Worm (Caenorhabditis elegans) whole organism, mixed stage, embryonic: ENCODE results near the gene ZK455.5.

Source experiments
- M03D4.4 ChIP-seq: sonication (generic microtip); optimal IDR thresholded peaks from 2 replicates; lab custom pipeline; 2017; ENCODE audit warnings: mild to moderate bottlenecking, missing genetic modification characterization, missing compliant biosample characterization
- bed-3 ChIP-seq: fragments of 200-800 bp; sonication (Bioruptor generic); optimal IDR thresholded peaks from 3 replicates; lab custom pipeline; 2018; ENCODE audit warnings: mild to moderate bottlenecking, missing genetic modification characterization, moderate library complexity, missing compliant biosample characterization
- blmp-1 ChIP-seq: fragments of 150-350 bp; optimal IDR thresholded peaks from 2 replicates; lab custom pipeline; 2014; ENCODE audit warnings: missing biosample characterization, missing genetic modification characterization
- ceh-39 ChIP-seq: fragments of 150-350 bp; optimal IDR thresholded peaks from 2 replicates; lab custom pipeline; 2014; ENCODE audit warnings: missing biosample characterization, missing genetic modification characterization
- ceh-43 ChIP-seq: fragments of 200-800 bp; sonication (Bioruptor generic); optimal IDR thresholded peaks from 2 replicates; lab custom pipeline; 2018; ENCODE audit warnings: mild to moderate bottlenecking, missing genetic modification characterization, moderate library complexity, missing compliant biosample characterization
- ceh-83 ChIP-seq: fragments of 200-800 bp; sonication (Bioruptor generic); optimal IDR thresholded peaks from 2 replicates; lab custom pipeline; 2018; ENCODE audit warnings: mild to moderate bottlenecking, missing genetic modification characterization, missing compliant biosample characterization
- ces-1 ChIP-seq: fragments of 150-350 bp; optimal IDR thresholded peaks from 2 replicates; lab custom pipeline; 2014; ENCODE audit warnings: missing biosample characterization, missing genetic modification reagents, missing genetic modification characterization
- cnd-1 ChIP-seq: fragments of 200-800 bp; sonication (Bioruptor generic); optimal IDR thresholded peaks from 2 replicates; lab custom pipeline; 2018; ENCODE audit warnings: mild to moderate bottlenecking, missing genetic modification characterization, missing compliant biosample characterization
- drap-1 ChIP-seq: fragments of 200-800 bp; sonication (Bioruptor generic); optimal IDR thresholded peaks from 3 replicates; lab custom pipeline; 2018; ENCODE audit warnings: mild to moderate bottlenecking, missing genetic modification characterization, missing compliant biosample characterization
- elt-1 ChIP-seq: sonication (generic microtip); optimal IDR thresholded peaks from 2 replicates; lab custom pipeline; 2017; ENCODE audit warnings: missing genetic modification characterization, mild to moderate bottlenecking, missing compliant biosample characterization, antibody characterized with exemption, moderate library complexity, borderline replicate concordance; ENCODE audit not compliant: insufficient read depth
- elt-3 ChIP-seq: fragments of 150-350 bp; optimal IDR thresholded peaks from 2 replicates; lab custom pipeline; 2014; ENCODE audit warnings: missing biosample characterization, missing genetic modification characterization
- flh-1 ChIP-seq: fragments of 200-800 bp; sonication (Bioruptor generic); optimal IDR thresholded peaks from 2 replicates; lab custom pipeline; 2018; ENCODE audit warnings: mild to moderate bottlenecking, missing genetic modification characterization, moderate library complexity, missing compliant biosample characterization
- hlh-1 ChIP-seq: fragments of 150-350 bp; optimal IDR thresholded peaks from 2 replicates; lab custom pipeline; 2014; ENCODE audit warnings: missing biosample characterization, missing genetic modification reagents, missing genetic modification characterization
- lin-13 ChIP-seq: fragments of 150-350 bp; optimal IDR thresholded peaks from 2 replicates; lab custom pipeline; 2014; ENCODE audit warnings: missing biosample characterization, missing genetic modification characterization
- lin-32 ChIP-seq: fragments of 200-800 bp; sonication (Bioruptor generic); optimal IDR thresholded peaks from 2 replicates; lab custom pipeline; 2018; ENCODE audit warnings: mild to moderate bottlenecking, missing genetic modification characterization, missing compliant biosample characterization
- mab-5 ChIP-seq: fragments of 150-350 bp; optimal IDR thresholded peaks from 2 replicates; lab custom pipeline; 2014; ENCODE audit warnings: missing biosample characterization, missing genetic modification characterization
- mep-1 ChIP-seq: fragments of 150-350 bp; optimal IDR thresholded peaks from 2 replicates; lab custom pipeline; 2017; ENCODE audit warnings: missing biosample characterization, missing genetic modification reagents, missing genetic modification characterization, inconsistent platforms
- mls-2 ChIP-seq: sonication (generic microtip); optimal IDR thresholded peaks from 2 replicates; lab custom pipeline; 2016; ENCODE audit warnings: mild to moderate bottlenecking, missing genetic modification characterization, moderate library complexity, missing compliant biosample characterization
- nhr-12 ChIP-seq: fragments of 150-350 bp; optimal IDR thresholded peaks from 2 replicates; lab custom pipeline; 2014; ENCODE audit warnings: missing biosample characterization, missing genetic modification characterization
- nhr-2 ChIP-seq: fragments of 150-350 bp; optimal IDR thresholded peaks from 2 replicates; lab custom pipeline; 2014; ENCODE audit warnings: missing biosample characterization, missing genetic modification characterization
- nhr-237 ChIP-seq: fragments of 150-350 bp; optimal IDR thresholded peaks from 2 replicates; lab custom pipeline; 2014; ENCODE audit warnings: missing biosample characterization, missing genetic modification characterization
- nhr-28 ChIP-seq: fragments of 150-350 bp; optimal IDR thresholded peaks from 2 replicates; lab custom pipeline; 2014; ENCODE audit warnings: missing biosample characterization, missing genetic modification characterization
- nhr-76 ChIP-seq: sonication (generic microtip); optimal IDR thresholded peaks from 2 replicates; lab custom pipeline; 2017; ENCODE audit warnings: missing biosample characterization, missing genetic modification characterization
- pha-4 ChIP-seq: fragments of 150-350 bp; optimal IDR thresholded peaks from 2 replicates; lab custom pipeline; 2018; ENCODE audit warnings: missing biosample characterization, missing genetic modification reagents, missing genetic modification characterization
- sem-2 ChIP-seq: fragments of 200-800 bp; sonication (Bioruptor generic); optimal IDR thresholded peaks from 2 replicates; lab custom pipeline; 2018; ENCODE audit warnings: mild to moderate bottlenecking, missing genetic modification characterization, missing compliant biosample characterization
- snpc-4 ChIP-seq: fragments of 150-350 bp; optimal IDR thresholded peaks from 2 replicates; lab custom pipeline; 2014; ENCODE audit warnings: missing biosample characterization, missing genetic modification characterization
- sptf-1 ChIP-seq: sonication (generic microtip); optimal IDR thresholded peaks from 2 replicates; lab custom pipeline; 2017; ENCODE audit warnings: mild to moderate bottlenecking, missing genetic modification characterization, moderate library complexity, missing compliant biosample characterization
- tbx-8 ChIP-seq: fragments of 200-800 bp; sonication (Bioruptor generic); optimal IDR thresholded peaks from 2 replicates; lab custom pipeline; 2018; ENCODE audit warnings: mild to moderate bottlenecking, missing genetic modification characterization, moderate library complexity, missing compliant biosample characterization
- unc-120 ChIP-seq: sonication (generic microtip); optimal IDR thresholded peaks from 2 replicates; lab custom pipeline; 2017; ENCODE audit warnings: missing genetic modification characterization, missing compliant biosample characterization; ENCODE audit not compliant: poor library complexity, severe bottlenecking
- unc-39 ChIP-seq: fragments of 150-350 bp; optimal IDR thresholded peaks from 2 replicates; lab custom pipeline; 2014; ENCODE audit warnings: missing biosample characterization, missing genetic modification characterization
- unc-62 ChIP-seq: fragments of 150-350 bp; optimal IDR thresholded peaks from 2 replicates; lab custom pipeline; 2014; ENCODE audit warnings: missing biosample characterization, missing genetic modification reagents, missing genetic modification characterization
- zip-8 ChIP-seq: fragments of 150-350 bp; optimal IDR thresholded peaks from 2 replicates; lab custom pipeline; 2014; ENCODE audit warnings: missing biosample characterization, missing genetic modification characterization
- ztf-11 ChIP-seq: fragments of 150-350 bp; optimal IDR thresholded peaks from 2 replicates; lab custom pipeline; 2014; ENCODE audit warnings: missing biosample characterization, missing genetic modification characterization

ZK455.5 gene

DNA sequence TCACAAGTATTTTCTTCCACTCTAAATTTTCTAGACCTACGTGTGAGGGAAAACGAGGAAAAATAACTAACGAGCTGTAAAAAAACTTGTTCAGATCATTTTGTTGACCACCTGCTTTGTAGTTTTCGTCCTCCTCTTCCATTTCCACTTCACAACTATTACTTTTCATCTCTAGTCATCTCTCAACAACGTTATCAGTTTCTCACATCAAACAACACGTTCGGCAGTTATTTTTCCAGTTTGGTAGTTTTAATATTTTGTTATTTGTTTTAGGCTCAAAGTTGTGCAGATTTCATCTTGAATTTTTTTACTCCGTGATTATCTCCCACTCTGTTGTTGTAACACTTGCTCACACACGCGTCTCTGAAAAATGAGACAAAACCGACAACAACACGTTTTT is 40.4 kb upstream of the ZK455.5 start:
- TF ChIP-seq sptf-1 (tag; lab: Kevin White, UChicago), result no peak
- TF ChIP-seq snpc-4 (tag; lab: Kevin White, UChicago), result no peak
- TF ChIP-seq blmp-1 (tag; lab: Kevin White, UChicago), result no peak
- TF ChIP-seq ceh-83 (GFP tag; lab: Kevin White, UChicago), result no peak
- TF ChIP-seq mep-1 (tag; lab: Kevin White, UChicago), result no peak
- TF ChIP-seq M03D4.4 (tag; lab: Kevin White, UChicago), result no peak
- no peak for TF ChIP-seq nhr-76 (tag; lab: Kevin White, UChicago)
- TF ChIP-seq bed-3 (GFP tag; lab: Kevin White, UChicago), result no peak
- TF ChIP-seq drap-1 (GFP tag; lab: Kevin White, UChicago), result no peak
- TF ChIP-seq elt-1, result no peak

DNA sequence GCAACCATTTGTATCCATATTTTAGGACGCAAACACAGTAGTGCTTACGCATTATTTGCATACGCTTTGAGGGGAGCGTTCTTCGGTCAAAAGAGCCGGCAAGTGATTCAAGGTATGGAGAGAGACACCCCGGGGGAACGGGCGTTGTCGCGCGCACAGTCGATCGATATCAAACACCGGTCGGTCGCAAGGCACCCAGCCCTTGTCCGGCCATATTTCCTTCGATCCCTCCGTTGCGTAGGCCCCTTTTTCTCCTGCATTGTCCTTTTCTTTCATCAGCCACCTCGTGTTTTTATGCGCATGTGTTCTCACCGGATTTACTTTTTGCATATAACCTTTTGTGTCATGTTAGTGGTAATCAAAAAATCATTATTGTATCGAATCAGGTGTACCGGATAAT is 39.3 kb upstream of the ZK455.5 start:
- TF ChIP-seq nhr-237 (tag; lab: Kevin White, UChicago), result no peak
- no peak for TF ChIP-seq ces-1
- TF ChIP-seq unc-120 (tag; lab: Kevin White, UChicago), result no peak
- TF ChIP-seq elt-3 (tag; lab: Kevin White, UChicago), result no peak
- TF ChIP-seq elt-1, result no peak
- peak; percentile 32 for TF ChIP-seq sptf-1 (tag; lab: Kevin White, UChicago)
- no peak for TF ChIP-seq tbx-8 (GFP tag; lab: Kevin White, UChicago)
- no peak for TF ChIP-seq blmp-1 (tag; lab: Kevin White, UChicago)
- TF ChIP-seq nhr-2 (tag; lab: Kevin White, UChicago), result peak; percentile 88
- no peak for TF ChIP-seq hlh-1 (tag; lab: Kevin White, UChicago)
- TF ChIP-seq nhr-28 (tag; lab: Kevin White, UChicago), result no peak
- no peak for TF ChIP-seq lin-13 (tag; lab: Kevin White, UChicago)
- no peak for TF ChIP-seq ztf-11 (tag; lab: Kevin White, UChicago)
- no peak for TF ChIP-seq ceh-39 (tag; lab: Kevin White, UChicago)
- no peak for TF ChIP-seq unc-39 (tag; lab: Kevin White, UChicago)
- TF ChIP-seq bed-3 (GFP tag; lab: Kevin White, UChicago), result no peak
- peak; percentile 24 for TF ChIP-seq pha-4 (tag; lab: Kevin White, UChicago)
- no peak for TF ChIP-seq mep-1 (tag; lab: Kevin White, UChicago)
- TF ChIP-seq lin-32 (GFP tag; lab: Kevin White, UChicago), result no peak
- TF ChIP-seq flh-1 (GFP tag; lab: Kevin White, UChicago), result no peak
- TF ChIP-seq ceh-43, result no peak
- no peak for TF ChIP-seq ceh-83 (GFP tag; lab: Kevin White, UChicago)

DNA sequence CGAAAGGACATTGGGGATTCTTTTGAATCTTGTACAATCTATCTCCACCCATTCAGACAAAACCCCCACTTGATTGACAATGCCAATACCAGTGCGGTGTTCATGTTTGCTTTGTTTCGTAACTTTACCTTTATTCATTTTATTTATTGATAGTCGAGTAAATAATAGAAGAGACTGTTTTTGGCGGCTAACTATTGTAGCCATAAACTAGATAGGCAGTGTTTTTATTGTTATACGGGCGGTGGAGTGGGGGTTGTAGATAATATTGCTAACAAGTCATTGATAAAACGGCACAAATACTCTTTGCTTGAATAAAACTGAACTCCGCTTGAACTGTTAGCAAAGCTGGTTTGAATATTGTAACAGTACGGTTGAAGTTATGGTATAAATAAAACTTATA is 38.2 kb upstream of the ZK455.5 start:
- TF ChIP-seq ztf-11 (tag; lab: Kevin White, UChicago) (no peak), nhr-12 (tag; lab: Kevin White, UChicago) (no peak), mab-5 (no peak), nhr-28 (tag; lab: Kevin White, UChicago) (no peak), ceh-43 (no peak), tbx-8 (GFP tag; lab: Kevin White, UChicago) (no peak), snpc-4 (tag; lab: Kevin White, UChicago) (no peak), mls-2 (no peak), elt-3 (tag; lab: Kevin White, UChicago) (no peak), unc-62 (no peak), drap-1 (GFP tag; lab: Kevin White, UChicago) (no peak), unc-120 (tag; lab: Kevin White, UChicago) (no peak), nhr-2 (tag; lab: Kevin White, UChicago) (no peak)

DNA sequence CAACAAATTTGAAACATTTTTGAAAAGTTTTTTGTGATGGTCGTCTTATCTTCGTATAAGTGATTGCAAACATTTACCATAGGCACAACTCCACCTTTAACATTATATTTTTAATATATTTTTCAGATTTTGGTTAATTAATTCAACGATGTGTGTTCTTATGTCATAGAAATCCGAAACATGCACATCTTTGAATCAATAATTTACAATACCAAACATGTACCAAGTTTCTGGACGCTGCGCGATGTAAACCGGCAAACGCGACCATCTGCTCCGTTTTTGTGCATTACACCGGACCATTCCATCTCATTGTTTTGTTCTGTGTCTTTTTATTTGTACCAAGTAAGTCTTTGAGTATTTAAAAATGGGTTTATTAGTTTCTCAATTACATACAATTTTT is 30.8 kb upstream of the ZK455.5 start, which contains the start of gene pgp-4:
pgp-4 (plus strand) TSS at position 301 of the 400 bp plus-strand sequence.
- no peak for TF ChIP-seq snpc-4 (tag; lab: Kevin White, UChicago)
- no peak for TF ChIP-seq lin-32 (GFP tag; lab: Kevin White, UChicago)
- no peak for TF ChIP-seq unc-62
- TF ChIP-seq, all 35 proteins: peak for 0

DNA sequence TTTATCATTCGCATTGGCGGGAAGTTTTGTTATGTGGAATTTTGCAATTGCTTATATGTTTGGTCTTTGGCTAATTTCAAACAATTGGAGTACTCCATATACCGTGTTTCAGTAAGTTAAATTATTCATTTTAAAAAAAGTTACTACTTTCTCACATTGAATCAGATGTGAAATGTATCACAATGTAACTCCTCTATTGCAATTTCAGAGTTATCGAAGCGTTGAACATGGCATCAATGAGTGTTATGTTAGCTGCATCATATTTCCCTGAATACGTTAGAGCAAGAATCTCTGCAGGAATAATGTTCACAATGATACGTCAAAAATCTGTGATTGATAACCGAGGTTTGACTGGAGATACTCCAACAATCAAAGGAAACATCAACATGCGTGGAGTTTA is 29.1 kb upstream of the ZK455.5 start:
- TF ChIP-seq unc-39 (tag; lab: Kevin White, UChicago), result no peak
- TF ChIP-seq sem-2 (GFP tag; lab: Kevin White, UChicago), result no peak
- no peak for TF ChIP-seq nhr-237 (tag; lab: Kevin White, UChicago)
- no peak for TF ChIP-seq elt-1
- TF ChIP-seq nhr-76 (tag; lab: Kevin White, UChicago), result no peak
- no peak for TF ChIP-seq nhr-28 (tag; lab: Kevin White, UChicago)
- TF ChIP-seq cnd-1 (tag; lab: Kevin White, UChicago), result no peak
- no peak for TF ChIP-seq zip-8 (tag; lab: Kevin White, UChicago)
- no peak for TF ChIP-seq elt-3 (tag; lab: Kevin White, UChicago)
- TF ChIP-seq flh-1 (GFP tag; lab: Kevin White, UChicago), result no peak
- no peak for TF ChIP-seq unc-62
- no peak for TF ChIP-seq hlh-1 (tag; lab: Kevin White, UChicago)
- no peak for TF ChIP-seq ces-1
- no peak for TF ChIP-seq mab-5
- TF ChIP-seq nhr-2 (tag; lab: Kevin White, UChicago), result no peak
